Worm (Caenorhabditis elegans): ENCODE results near the gene F16B4.7.

- no peak for TF ChIP-seq unc-62 (GFP tag; optimal IDR thresholded peaks at IDR 0.05)
- TF ChIP-seq snpc-4 (GFP tag; optimal IDR thresholded peaks at IDR 0.05) = no peak
- TF ChIP-seq snpc-4 (tag; optimal IDR thresholded peaks at IDR 0.05) = no peak
Measured at ce11 chrV:1575493-1576084, 9.9 kb upstream of the F16B4.7 start.

Data from whole organism, young adult.